Fruit fly (Drosophila melanogaster): ENCODE results near the gene Wnk.

The Wnk gene

DNA sequence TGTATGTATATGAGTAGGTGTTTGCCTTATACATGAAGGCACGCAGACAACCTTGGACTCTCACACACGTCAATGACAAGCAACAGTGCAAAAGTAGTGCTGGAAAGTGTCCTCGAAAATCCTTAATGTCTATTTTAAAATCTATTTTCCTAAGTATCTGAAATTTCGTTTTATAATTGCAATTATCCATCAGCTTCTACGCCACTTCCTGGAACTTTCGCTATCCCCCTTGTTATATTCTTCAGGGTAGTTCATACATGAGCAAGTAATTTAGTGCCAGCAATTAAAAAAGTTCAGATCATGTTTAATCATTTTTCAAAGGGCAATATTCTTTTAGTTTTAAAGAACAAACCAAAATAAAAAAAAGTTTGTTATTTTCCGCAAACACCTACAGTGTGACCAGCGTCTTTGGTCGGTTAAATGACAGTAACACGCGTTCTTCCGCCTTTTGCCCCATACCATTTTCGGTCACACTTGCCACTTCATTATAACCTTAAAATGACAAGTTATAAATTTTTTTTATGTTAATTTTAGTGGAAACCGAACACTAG lies 37.9 kb downstream of the Wnk start (continued):
- TF ChIP-seq Kr (GFP tag; optimal IDR thresholded peaks at IDR 0.05) = no peak
- TF ChIP-seq CG12769 (tag; optimal IDR thresholded peaks at IDR 0.05) = no peak
- peak; percentile 27 for TF ChIP-seq Xbp1 (GFP tag; optimal IDR thresholded peaks at IDR 0.05)
- TF ChIP-seq vvl (GFP tag; IDR thresholded peaks at IDR 0.05) = peak; percentile 42
- no peak for TF ChIP-seq CG13624 (GFP tag; optimal IDR thresholded peaks at IDR 0.05)
- no peak for TF ChIP-seq Dek (tag; optimal IDR thresholded peaks at IDR 0.05)
- no peak for TF ChIP-seq Trl (optimal IDR thresholded peaks at IDR 0.05)
- TF ChIP-seq Trl (GFP tag; optimal IDR thresholded peaks at IDR 0.05) = no peak
- no peak for TF ChIP-seq CG1602 (GFP tag; optimal IDR thresholded peaks at IDR 0.05)
- no peak for TF ChIP-seq BtbVII (GFP tag; optimal IDR thresholded peaks at IDR 0.05)
- TF ChIP-seq dmrt99B (tag; optimal IDR thresholded peaks at IDR 0.05) = no peak
- no peak for TF ChIP-seq Atf3 (GFP tag; optimal IDR thresholded peaks at IDR 0.05)
- TF ChIP-seq CG16815 (GFP tag; optimal IDR thresholded peaks at IDR 0.05) = no peak
- TF ChIP-seq gcm2 (GFP tag; optimal IDR thresholded peaks at IDR 0.05) = no peak
- TF ChIP-seq CG4617 (GFP tag; optimal IDR thresholded peaks at IDR 0.05; ENCODE audit: borderline replicate concordance) = peak; percentile 95
- TF ChIP-seq Ssrp (tag; optimal IDR thresholded peaks at IDR 0.05) = no peak
- peak; percentile 58 for TF ChIP-seq CG2120 (GFP tag; optimal IDR thresholded peaks at IDR 0.05)
- no peak for TF ChIP-seq CG6272 (GFP tag; IDR thresholded peaks at IDR 0.05)
- no peak for TF ChIP-seq lov (optimal IDR thresholded peaks at IDR 0.05)
- no peak for TF ChIP-seq lov (GFP tag; IDR thresholded peaks at IDR 0.05)
- no peak for TF ChIP-seq repo (GFP tag; optimal IDR thresholded peaks at IDR 0.05)
- no peak for TF ChIP-seq ab (GFP tag; optimal IDR thresholded peaks at IDR 0.05)
- peak; percentile 57 for TF ChIP-seq nmo (GFP tag; optimal IDR thresholded peaks at IDR 0.05)
- TF ChIP-seq slbo (GFP tag; IDR thresholded peaks at IDR 0.05) = no peak
- no peak for TF ChIP-seq CG30431 (GFP tag; optimal IDR thresholded peaks at IDR 0.05)
- TF ChIP-seq CG3726 (GFP tag; IDR thresholded peaks at IDR 0.05) = no peak
- TF ChIP-seq CG1233 (GFP tag; optimal IDR thresholded peaks at IDR 0.05) = no peak
- TF ChIP-seq emc (GFP tag; optimal IDR thresholded peaks at IDR 0.05) = no peak
- TF ChIP-seq Abd-B (GFP tag; optimal IDR thresholded peaks at IDR 0.05) = no peak
- TF ChIP-seq ap (GFP tag; IDR thresholded peaks at IDR 0.05) = no peak
- TF ChIP-seq dysf (GFP tag; IDR thresholded peaks at IDR 0.05) = no peak
- no peak for TF ChIP-seq Awh (GFP tag; IDR thresholded peaks at IDR 0.05)
- no peak for TF ChIP-seq Oli (tag; optimal IDR thresholded peaks at IDR 0.05)
- TF ChIP-seq sc (optimal IDR thresholded peaks at IDR 0.05) = no peak
- TF ChIP-seq sc (GFP tag; optimal IDR thresholded peaks at IDR 0.05) = no peak
- no peak for TF ChIP-seq CG6791 (GFP tag; IDR thresholded peaks at IDR 0.05; ENCODE audit: partially characterized antibody)
- no peak for TF ChIP-seq Dip2 (GFP tag; IDR thresholded peaks at IDR 0.05)
- no peak for TF ChIP-seq tup (GFP tag; optimal IDR thresholded peaks at IDR 0.05)
- no peak for TF ChIP-seq CG7987 (GFP tag; optimal IDR thresholded peaks at IDR 0.05)
- TF ChIP-seq Ets97D (GFP tag; optimal IDR thresholded peaks at IDR 0.05) = peak; percentile 70
- TF ChIP-seq CG17612 (GFP tag; IDR thresholded peaks at IDR 0.05) = no peak
- TF ChIP-seq MESR4 (GFP tag; optimal IDR thresholded peaks at IDR 0.05) = peak; percentile 49
- no peak for TF ChIP-seq slou (GFP tag; optimal IDR thresholded peaks at IDR 0.05)
- TF ChIP-seq CG31388 (GFP tag; optimal IDR thresholded peaks at IDR 0.05) = no peak
- TF ChIP-seq caup (GFP tag; optimal IDR thresholded peaks at IDR 0.05; ENCODE audit: severe bottlenecking) = peak; percentile 5
- TF ChIP-seq sr (GFP tag; IDR thresholded peaks at IDR 0.05) = peak; percentile 13; the same call in 1 of the 3 replicates
- no peak for TF ChIP-seq zf30C (GFP tag; optimal IDR thresholded peaks at IDR 0.05)
- TF ChIP-seq CG7556 (GFP tag; optimal IDR thresholded peaks at IDR 0.05) = peak; percentile 8
- TF ChIP-seq CG8388 (GFP tag; optimal IDR thresholded peaks at IDR 0.05) = no peak
- no peak for TF ChIP-seq Asciz (GFP tag; optimal IDR thresholded peaks at IDR 0.05)
- no peak for TF ChIP-seq Lim3 (GFP tag; IDR thresholded peaks at IDR 0.05)
- no peak for TF ChIP-seq mld (GFP tag; IDR thresholded peaks at IDR 0.05; ENCODE audit: partially characterized antibody)
